Worm (Caenorhabditis elegans): ENCODE measurements around the gene F18C5.10.
A peak's percentile ranks its signal among the peaks of the same experiment; 100 is the strongest.

F18C5.10 gene

DNA sequence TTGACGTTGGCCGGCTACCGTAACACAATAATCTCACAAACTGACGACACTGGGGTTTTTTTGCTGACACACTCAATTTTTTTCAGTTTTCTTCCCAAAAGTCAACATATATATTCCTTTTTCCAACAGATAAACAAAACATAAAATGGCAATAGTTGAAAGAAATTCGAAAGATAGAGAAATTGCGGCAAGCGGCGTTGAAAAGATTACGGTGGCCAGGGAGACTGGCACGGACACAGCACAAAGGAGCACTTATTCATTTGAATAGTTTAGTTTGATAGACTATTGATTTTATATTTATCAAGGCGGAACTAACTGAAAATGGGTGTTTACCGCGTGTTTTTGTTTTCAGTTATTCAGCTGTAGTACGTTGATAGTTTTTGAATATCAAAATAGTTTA lies 39.9 kb downstream of the F18C5.10 start, which contains the start of gene toe-2:
Gene toe-2 (minus strand): TSS at position 70 of the 400 bp plus-strand sequence.
- no peak for TF ChIP-seq ceh-79 (tag; optimal IDR thresholded peaks at IDR 0.05)
- TF ChIP-seq nhr-90 (tag; optimal IDR thresholded peaks at IDR 0.05), result no peak
- no peak for TF ChIP-seq attf-5 (GFP tag; optimal IDR thresholded peaks at IDR 0.05)
- TF ChIP-seq madf-3 (GFP tag; IDR thresholded peaks at IDR 0.05), result no peak
- TF ChIP-seq ztf-26 (tag; optimal IDR thresholded peaks at IDR 0.05), result no peak

DNA sequence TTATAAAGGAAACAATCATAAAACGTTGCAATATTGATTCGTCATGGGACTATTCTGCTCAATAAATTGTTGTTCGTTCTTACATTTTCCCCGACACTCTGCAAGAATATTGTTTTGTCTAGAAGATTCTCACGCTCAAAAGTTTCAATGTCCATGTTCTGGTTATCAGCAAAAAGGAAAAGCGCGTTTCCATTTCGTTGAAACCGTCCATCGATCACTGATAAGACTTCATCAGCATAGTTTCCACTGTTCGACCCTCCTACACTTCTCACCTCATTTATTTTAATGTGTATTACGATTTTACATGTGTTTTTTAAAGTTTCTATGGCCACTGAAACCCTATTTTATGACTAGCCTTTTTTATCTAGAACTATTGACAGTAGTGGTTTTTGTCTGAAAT lies 41.1 kb downstream of the F18C5.10 start:
- TF ChIP-seq aptf-2 (GFP tag; conservative IDR thresholded peaks at IDR 0.05), result no peak
- peak; percentile 68 for TF ChIP-seq nhr-80 (tag; optimal IDR thresholded peaks at IDR 0.05)

DNA sequence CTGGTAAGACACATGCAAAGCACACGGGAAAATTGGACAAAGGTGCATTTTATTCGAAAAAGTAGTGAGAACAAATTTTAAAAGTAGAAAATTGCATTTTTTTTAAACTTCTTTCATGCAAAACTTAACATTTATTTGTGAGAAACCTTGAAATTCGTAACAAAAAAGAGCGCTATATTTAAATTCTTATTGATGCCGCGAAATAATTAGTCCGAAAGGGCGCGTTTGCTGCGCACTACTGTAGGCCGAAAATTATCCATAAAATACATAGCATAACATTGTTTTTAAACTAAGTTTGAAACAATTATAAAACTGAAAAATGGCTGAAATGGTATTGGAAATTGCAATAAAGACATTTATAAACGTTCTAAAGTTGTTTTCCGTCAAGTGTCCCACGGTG lies 41.5 kb downstream of the F18C5.10 start:
- TF ChIP-seq F33H1.4 (GFP tag; IDR thresholded peaks at IDR 0.05) (peak; percentile 52; the same call in 1 of the 2 replicates), hmg-1.2 (GFP tag; IDR thresholded peaks at IDR 0.05) (peak; percentile 23; the same call in 1 of the 2 replicates), xnd-1 (tag; optimal IDR thresholded peaks at IDR 0.05) (peak; percentile 61), dox-1 (GFP tag; IDR thresholded peaks at IDR 0.05) (no peak), lsl-1 (GFP tag; optimal IDR thresholded peaks at IDR 0.05) (peak; percentile 82), ceh-100 (GFP tag; IDR thresholded peaks at IDR 0.05) (0 out of 2 replicates have a peak, but pooled peaks have one; percentile 28), B0035.1 (tag; optimal IDR thresholded peaks at IDR 0.05) (no peak), lin-54 (GFP tag; optimal IDR thresholded peaks at IDR 0.05) (peak; percentile 39), lag-1 (GFP tag; IDR thresholded peaks at IDR 0.05) (no peak), mcd-1 (GFP tag; IDR thresholded peaks at IDR 0.05) (peak; percentile 58; the same call in 1 of the 2 replicates), unc-130 (GFP tag; optimal IDR thresholded peaks at IDR 0.05) (peak; percentile 77), madf-6 (GFP tag; IDR thresholded peaks at IDR 0.05) (peak; percentile 90), rcor-1 (GFP tag; IDR thresholded peaks at IDR 0.05) (peak; percentile 40; the same call in 1 of the 2 replicates), lir-1 (GFP tag; conservative IDR thresholded peaks at IDR 0.05) (no peak), F49E8.2 (tag; optimal IDR thresholded peaks at IDR 0.05; ENCODE audit: insufficient read depth) (peak; percentile 18), dpl-1 (GFP tag; optimal IDR thresholded peaks at IDR 0.05) (peak; percentile 78), ceh-91 (GFP tag; IDR thresholded peaks at IDR 0.05) (peak; percentile 77), Y53G8AR.9 (GFP tag; conservative IDR thresholded peaks at IDR 0.05) (no peak), efl-1 (GFP tag; optimal IDR thresholded peaks at IDR 0.05) (peak; percentile 94), D2030.7 (GFP tag; IDR thresholded peaks at IDR 0.05) (peak; percentile 61; the same call in 1 of the 2 replicates), snpc-3.4 (tag; optimal IDR thresholded peaks at IDR 0.05) (peak; percentile 79), lin-35 (GFP tag; optimal IDR thresholded peaks at IDR 0.05) (peak in 1 of 3 experiments; percentile 67), madf-8 (GFP tag; conservative IDR thresholded peaks at IDR 0.05) (peak; percentile 85), ztf-25 (GFP tag; IDR thresholded peaks at IDR 0.05) (no peak)

DNA sequence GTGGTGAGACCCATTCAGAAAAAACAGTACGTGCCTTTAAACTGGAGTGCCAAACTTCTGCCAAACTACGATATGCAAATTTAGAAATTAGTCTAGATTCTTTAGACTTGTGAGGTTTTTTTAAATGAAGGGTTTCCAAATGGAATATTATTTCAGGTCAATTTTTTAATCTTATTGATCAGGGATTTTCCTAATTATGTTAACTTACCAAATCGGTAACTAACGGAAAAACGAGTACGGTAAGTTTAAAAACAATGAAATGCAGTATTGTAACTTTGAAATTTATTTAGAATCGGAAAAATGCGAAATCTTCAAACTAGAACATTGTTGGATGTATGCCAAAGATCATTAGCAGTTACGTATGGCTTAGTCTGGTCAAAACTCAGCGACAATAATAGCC lies 45.0 kb downstream of the F18C5.10 start, which contains the start of gene C56E6.7:
Gene C56E6.7 (plus strand): TSS at position 301 of the 400 bp plus-strand sequence.
- TF ChIP-seq B0261.1 (tag; optimal IDR thresholded peaks at IDR 0.05) (no peak), T26A5.8 (tag; optimal IDR thresholded peaks at IDR 0.05) (no peak), hlh-26 (GFP tag; conservative IDR thresholded peaks at IDR 0.05) (no peak), ztf-18 (tag; optimal IDR thresholded peaks at IDR 0.05) (no peak), ceh-58 (GFP tag; IDR thresholded peaks at IDR 0.05) (no peak), nhr-80 (tag; optimal IDR thresholded peaks at IDR 0.05) (no peak), dpl-1 (GFP tag; optimal IDR thresholded peaks at IDR 0.05) (no peak), Y67H2A.10 (GFP tag; conservative IDR thresholded peaks at IDR 0.05) (no peak), snpc-4 (GFP tag; optimal IDR thresholded peaks at IDR 0.05) (no peak), snpc-4 (tag; optimal IDR thresholded peaks at IDR 0.05) (no peak), him-1 (tag; optimal IDR thresholded peaks at IDR 0.05) (no peak), hlh-12 (tag; optimal IDR thresholded peaks at IDR 0.05) (no peak), sea-2 (GFP tag; IDR thresholded peaks at IDR 0.05) (no peak), somi-1 (GFP tag; optimal IDR thresholded peaks at IDR 0.05) (no peak), atf-7 (tag; optimal IDR thresholded peaks at IDR 0.05) (no peak), ceh-79 (tag; optimal IDR thresholded peaks at IDR 0.05) (no peak)
